Fruit fly (Drosophila melanogaster) whole organism, prepupa: ENCODE data around the gene CG7148.

ENCODE experiments used
- Blimp-1 ChIP-seq: fragments of 200-800 bp; sonication (Bioruptor generic); optimal IDR thresholded peaks from 3 replicates; lab custom pipeline; 2017; ENCODE audit warnings: missing biosample characterization, missing genetic modification characterization, mild to moderate bottlenecking, moderate library complexity, missing genetic modification reagents
- CG10631 ChIP-seq: fragments of 200-800 bp; sonication (Bioruptor generic); optimal IDR thresholded peaks from 2 replicates; lab custom pipeline; 2016; ENCODE audit warnings: missing biosample characterization, missing genetic modification characterization
- CG11294 ChIP-seq: fragments of 200-800 bp; sonication (Bioruptor generic); IDR thresholded peaks from 2 replicates; pipeline ENCODE4 v1.3.6; 2022; ENCODE audit warnings: missing biosample characterization, missing genetic modification characterization
- CG11762 ChIP-seq: fragments of 200-800 bp; sonication (Bioruptor generic); optimal IDR thresholded peaks from 3 replicates; lab custom pipeline; 2016; ENCODE audit warnings: missing biosample characterization, missing genetic modification characterization; ENCODE audit not compliant: insufficient read depth
- CG11902 ChIP-seq: fragments of 200-800 bp; sonication (Bioruptor generic); optimal IDR thresholded peaks from 3 replicates; lab custom pipeline; 2016; ENCODE audit warnings: missing biosample characterization, missing genetic modification characterization
- CG15336 ChIP-seq: fragments of 200-800 bp; sonication (Bioruptor generic); IDR thresholded peaks from 2 replicates; pipeline ENCODE4 v1.3.6; 2022; ENCODE audit warnings: missing biosample characterization, missing genetic modification characterization
- CG1621 ChIP-seq: fragments of 200-800 bp; sonication (Bioruptor generic); optimal IDR thresholded peaks from 3 replicates; lab custom pipeline; 2018; ENCODE audit warnings: missing biosample characterization, mild to moderate bottlenecking, missing genetic modification characterization
- CG16779 ChIP-seq: fragments of 200-800 bp; sonication (Bioruptor generic); optimal IDR thresholded peaks from 3 replicates; lab custom pipeline; 2017; ENCODE audit warnings: missing biosample characterization, mild to moderate bottlenecking, missing genetic modification characterization
- CG3032 ChIP-seq: fragments of 200-800 bp; optimal IDR thresholded peaks from 2 replicates; lab custom pipeline; 2019; ENCODE audit warnings: missing biosample characterization, mild to moderate bottlenecking, missing genetic modification characterization, moderate library complexity
- CG31627 ChIP-seq: fragments of 200-800 bp; sonication (Bioruptor generic); optimal IDR thresholded peaks from 3 replicates; lab custom pipeline; 2016; ENCODE audit warnings: missing biosample characterization, missing genetic modification characterization
- CG32006 ChIP-seq: fragments of 200-800 bp; sonication (Bioruptor generic); optimal IDR thresholded peaks from 3 replicates; lab custom pipeline; 2017; ENCODE audit warnings: missing biosample characterization, mild to moderate bottlenecking, missing genetic modification characterization
- CG34406 ChIP-seq: fragments of 200-800 bp; sonication (Bioruptor generic); optimal IDR thresholded peaks from 3 replicates; lab custom pipeline; 2016; ENCODE audit warnings: missing biosample characterization, missing genetic modification characterization
- CG3919 ChIP-seq: fragments of 200-800 bp; sonication (Bioruptor generic); optimal IDR thresholded peaks from 3 replicates; lab custom pipeline; 2016; ENCODE audit warnings: missing biosample characterization, missing genetic modification characterization
- CG4318 ChIP-seq: fragments of 200-800 bp; sonication (Bioruptor generic); optimal IDR thresholded peaks from 3 replicates; lab custom pipeline; 2017; ENCODE audit warnings: missing biosample characterization, mild to moderate bottlenecking, missing genetic modification characterization
- CG6163 ChIP-seq: fragments of 200-800 bp; sonication (Bioruptor generic); IDR thresholded peaks from 3 replicates; pipeline ENCODE4 v1.3.6; 2022; ENCODE audit warnings: missing biosample characterization, missing genetic modification characterization
- CG6276 ChIP-seq: fragments of 200-800 bp; sonication (Bioruptor generic); optimal IDR thresholded peaks from 2 replicates; lab custom pipeline; 2017; ENCODE audit warnings: missing biosample characterization, mild to moderate bottlenecking, missing genetic modification characterization
- CG6792 ChIP-seq: fragments of 200-800 bp; sonication (Bioruptor generic); optimal IDR thresholded peaks from 3 replicates; lab custom pipeline; 2016; ENCODE audit warnings: missing biosample characterization, missing genetic modification characterization
- CG6854 ChIP-seq: fragments of 200-800 bp; sonication (Bioruptor generic); optimal IDR thresholded peaks from 2 replicates; lab custom pipeline; 2017; ENCODE audit warnings: missing biosample characterization, mild to moderate bottlenecking, missing genetic modification characterization
- CG7368 ChIP-seq: fragments of 200-800 bp; sonication (Bioruptor generic); optimal IDR thresholded peaks from 3 replicates; lab custom pipeline; 2016; ENCODE audit warnings: missing biosample characterization, missing genetic modification characterization
- CG8119 ChIP-seq: fragments of 200-800 bp; sonication (Bioruptor generic); IDR thresholded peaks from 3 replicates; pipeline ENCODE4 v1.3.6; 2022; ENCODE audit warnings: missing biosample characterization, missing genetic modification characterization
- CG8319 ChIP-seq: fragments of 200-800 bp; sonication (Bioruptor generic); optimal IDR thresholded peaks from 3 replicates; lab custom pipeline; 2016; ENCODE audit warnings: missing biosample characterization, missing genetic modification characterization
- CG8632 ChIP-seq: fragments of 200-800 bp; sonication (Bioruptor generic); optimal IDR thresholded peaks from 3 replicates; lab custom pipeline; 2016; ENCODE audit warnings: missing biosample characterization, missing genetic modification characterization
- CG9139 ChIP-seq: fragments of 200-800 bp; sonication (Bioruptor generic); optimal IDR thresholded peaks from 3 replicates; lab custom pipeline; 2017; ENCODE audit warnings: missing biosample characterization, mild to moderate bottlenecking, missing genetic modification characterization
- Eip75B ChIP-seq: fragments of 200-800 bp; sonication (Bioruptor generic); optimal IDR thresholded peaks from 3 replicates; lab custom pipeline; 2016; ENCODE audit warnings: missing biosample characterization, missing genetic modification characterization
- Eip78C ChIP-seq: fragments of 200-800 bp; sonication (Bioruptor generic); peaks from one replicate; lab custom pipeline; 2016; ENCODE audit warnings: missing biosample characterization, missing genetic modification characterization
- Eip93F ChIP-seq: fragments of 200-800 bp; sonication (Bioruptor generic); optimal IDR thresholded peaks from 2 replicates; lab custom pipeline; 2016; ENCODE audit warnings: missing biosample characterization, mild to moderate bottlenecking, missing genetic modification characterization
- Ets21C ChIP-seq: fragments of 200-800 bp; sonication (Bioruptor generic); optimal IDR thresholded peaks from 3 replicates; lab custom pipeline; 2016; ENCODE audit warnings: missing biosample characterization, missing genetic modification characterization
- Ets96B ChIP-seq: fragments of 200-800 bp; optimal IDR thresholded peaks from 2 replicates; lab custom pipeline; 2019; ENCODE audit warnings: missing biosample characterization, mild to moderate bottlenecking, missing genetic modification characterization, moderate library complexity
- Gug ChIP-seq: fragments of 200-800 bp; sonication (Bioruptor generic); IDR thresholded peaks from 2 replicates; pipeline ENCODE4 v1.3.6; 2022; ENCODE audit warnings: missing biosample characterization, missing genetic modification characterization
- Hr38 ChIP-seq: sonication (Bioruptor generic); optimal IDR thresholded peaks from 2 replicates; lab custom pipeline; 2016; ENCODE audit warnings: missing biosample characterization, missing genetic modification characterization
- Hr39 ChIP-seq: fragments of 200-800 bp; sonication (Bioruptor generic); optimal IDR thresholded peaks from 2 replicates; lab custom pipeline; 2016; ENCODE audit warnings: missing biosample characterization, missing genetic modification characterization
- Hr4 ChIP-seq: fragments of 200-800 bp; sonication (Bioruptor generic); optimal IDR thresholded peaks from 3 replicates; lab custom pipeline; 2016; ENCODE audit warnings: missing biosample characterization, missing genetic modification characterization
- Met ChIP-seq: fragments of 200-800 bp; sonication (Bioruptor generic); optimal IDR thresholded peaks from 3 replicates; lab custom pipeline; 2016; ENCODE audit warnings: missing biosample characterization, missing genetic modification characterization
- OdsH ChIP-seq: fragments of 200-800 bp; sonication (Bioruptor generic); optimal IDR thresholded peaks from 3 replicates; lab custom pipeline; 2016; ENCODE audit warnings: missing biosample characterization, missing genetic modification characterization
- Smox ChIP-seq: fragments of 200-800 bp; sonication (Bioruptor generic); optimal IDR thresholded peaks from 3 replicates; lab custom pipeline; 2016; ENCODE audit warnings: missing biosample characterization, missing genetic modification characterization
- Sox102F ChIP-seq: fragments of 200-800 bp; sonication (Bioruptor generic); optimal IDR thresholded peaks from 2 replicates; lab custom pipeline; 2016; ENCODE audit warnings: missing biosample characterization, mild to moderate bottlenecking, missing genetic modification characterization
- Sox14 ChIP-seq: fragments of 200-800 bp; sonication (Bioruptor generic); optimal IDR thresholded peaks from 3 replicates; lab custom pipeline; 2016; ENCODE audit warnings: missing biosample characterization, missing genetic modification characterization
- Sox15 ChIP-seq: fragments of 200-800 bp; sonication (Bioruptor generic); optimal IDR thresholded peaks from 3 replicates; lab custom pipeline; 2016; ENCODE audit warnings: missing biosample characterization, missing genetic modification characterization
- achi ChIP-seq: fragments of 200-800 bp; sonication (Bioruptor generic); optimal IDR thresholded peaks from 3 replicates; lab custom pipeline; 2016; ENCODE audit warnings: missing biosample characterization, missing genetic modification characterization
- acj6 ChIP-seq: fragments of 200-800 bp; sonication (Bioruptor generic); optimal IDR thresholded peaks from 3 replicates; lab custom pipeline; 2016; ENCODE audit warnings: missing biosample characterization, missing genetic modification characterization
- cyc ChIP-seq: fragments of 200-800 bp; sonication (Bioruptor generic); optimal IDR thresholded peaks from 3 replicates; lab custom pipeline; 2016; ENCODE audit warnings: missing biosample characterization, missing genetic modification characterization
- dac ChIP-seq: fragments of 200-800 bp; sonication (Bioruptor generic); optimal IDR thresholded peaks from 2 replicates; lab custom pipeline; 2017; ENCODE audit warnings: missing biosample characterization, mild to moderate bottlenecking, missing genetic modification characterization
- eg ChIP-seq: fragments of 200-800 bp; sonication (Bioruptor generic); IDR thresholded peaks from 3 replicates; pipeline ENCODE4 v1.3.6; 2022; ENCODE audit warnings: missing biosample characterization, missing genetic modification characterization
- esn ChIP-seq: fragments of 200-800 bp; sonication (Bioruptor generic); optimal IDR thresholded peaks from 2 replicates; lab custom pipeline; 2016; ENCODE audit warnings: missing biosample characterization, mild to moderate bottlenecking, missing genetic modification characterization, moderate library complexity
- fd85E ChIP-seq: fragments of 200-800 bp; sonication (Bioruptor generic); optimal IDR thresholded peaks from 3 replicates; lab custom pipeline; 2016; ENCODE audit warnings: missing biosample characterization, missing genetic modification characterization
- fkh ChIP-seq: fragments of 200-800 bp; sonication (Bioruptor generic); optimal IDR thresholded peaks from 3 replicates; lab custom pipeline; 2017; ENCODE audit warnings: missing biosample characterization, mild to moderate bottlenecking, missing genetic modification characterization, moderate library complexity
- net ChIP-seq: fragments of 200-800 bp; sonication (Bioruptor generic); optimal IDR thresholded peaks from 3 replicates; lab custom pipeline; 2016; ENCODE audit warnings: missing biosample characterization, missing genetic modification characterization
- pdm3 ChIP-seq: fragments of 200-800 bp; sonication (Bioruptor generic); optimal IDR thresholded peaks from 3 replicates; lab custom pipeline; 2016; ENCODE audit warnings: missing biosample characterization, missing genetic modification characterization
- salr ChIP-seq, 2 experiments: fragments of 200-800 bp; sonication (Bioruptor generic); optimal IDR thresholded peaks; 3 replicates each; lab custom pipeline; 2016 to 2018; ENCODE audit warnings: missing biosample characterization in 2 of 2, missing genetic modification characterization in 2 of 2, mild to moderate bottlenecking in 1 of 2
- spab ChIP-seq: fragments of 200-800 bp; sonication (Bioruptor generic); optimal IDR thresholded peaks from 2 replicates; lab custom pipeline; 2017; ENCODE audit warnings: missing biosample characterization, mild to moderate bottlenecking, missing genetic modification characterization, missing genetic modification reagents
- svp ChIP-seq: fragments of 200-800 bp; sonication (Bioruptor generic); peaks from one replicate; lab custom pipeline; 2016; ENCODE audit warnings: missing biosample characterization, missing genetic modification characterization
- topi ChIP-seq: fragments of 200-800 bp; sonication (Bioruptor generic); optimal IDR thresholded peaks from 3 replicates; lab custom pipeline; 2016; ENCODE audit warnings: missing biosample characterization, missing genetic modification characterization
- vri ChIP-seq: fragments of 200-800 bp; sonication (Bioruptor generic); optimal IDR thresholded peaks from 3 replicates; lab custom pipeline; 2016; ENCODE audit warnings: missing biosample characterization, mild to moderate bottlenecking, missing genetic modification characterization

The CG7148 gene

DNA sequence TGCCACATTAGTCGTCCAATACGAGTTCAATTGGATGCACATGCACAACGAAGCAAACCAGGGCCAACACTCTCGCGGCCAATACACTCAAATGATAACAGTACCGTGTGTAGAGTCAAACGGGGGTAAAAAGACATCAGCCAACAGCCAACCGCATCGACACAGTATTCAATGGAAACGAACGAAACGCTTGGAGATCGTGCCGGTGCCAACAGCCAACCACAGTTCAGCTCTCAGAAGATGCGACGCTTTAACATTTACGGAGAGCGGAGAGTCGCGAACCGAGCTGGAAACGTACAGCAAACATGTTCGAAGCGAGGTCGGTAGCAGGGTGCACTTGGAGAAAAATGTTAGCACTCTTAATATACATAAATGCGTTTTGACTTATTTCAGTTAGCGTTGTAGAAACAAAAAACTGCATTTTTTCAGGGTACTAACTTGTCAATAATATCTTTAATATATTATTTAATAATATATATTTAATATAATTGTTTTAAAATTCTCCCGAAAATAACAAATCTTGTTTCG is 24.0 kb downstream of the CG7148 start:
- TF ChIP-seq CG3919, result peak; percentile 67
- TF ChIP-seq spab (GFP tag; lab: Kevin White, UChicago), result peak; percentile 62
- TF ChIP-seq Blimp-1 (GFP tag; lab: Kevin White, UChicago), result peak; percentile 30
- TF ChIP-seq Ets96B (tag; lab: Kevin White, UChicago), result peak; percentile 76
- TF ChIP-seq CG11762, result peak; percentile 16
- TF ChIP-seq Sox14 (GFP tag; lab: Kevin White, UChicago), result peak; percentile 47
- TF ChIP-seq fkh (GFP tag; lab: Kevin White, UChicago), result no peak
- peak; percentile 65 for TF ChIP-seq svp (GFP tag; lab: Kevin White, UChicago)
- TF ChIP-seq topi (GFP tag; lab: Kevin White, UChicago), result peak; percentile 45
- peak; percentile 19 for TF ChIP-seq CG11902 (GFP tag; lab: Kevin White, UChicago)
- TF ChIP-seq CG6163 (GFP tag; lab: Robert Waterston, UW), result peak; percentile 88
- peak; percentile 66 for TF ChIP-seq CG8632 (GFP tag; lab: Kevin White, UChicago)
- peak; percentile 68 for TF ChIP-seq Eip78C
- peak; percentile 52 for TF ChIP-seq CG6792 (GFP tag; lab: Kevin White, UChicago)
- TF ChIP-seq CG8119 (GFP tag; lab: Robert Waterston, UW), result peak; percentile 89
- TF ChIP-seq Gug (GFP tag; lab: Robert Waterston, UW), result peak; percentile 47; the same call in 1 of the 2 replicates
- peak; percentile 18 for TF ChIP-seq Sox15 (GFP tag; lab: Kevin White, UChicago)
- TF ChIP-seq acj6, result peak; percentile 73
- peak; percentile 53 for TF ChIP-seq CG4318 (GFP tag; lab: Kevin White, UChicago)
- peak; percentile 11 for TF ChIP-seq vri (GFP tag; lab: Kevin White, UChicago)
- TF ChIP-seq CG3032 (tag; lab: Kevin White, UChicago), result peak; percentile 77
- TF ChIP-seq cyc (GFP tag; lab: Kevin White, UChicago), result peak; percentile 46
- peak; percentile 72 for TF ChIP-seq achi (GFP tag; lab: Kevin White, UChicago)
- peak; percentile 23 for TF ChIP-seq CG31627
- TF ChIP-seq CG7368 (GFP tag; lab: Kevin White, UChicago), result no peak
- no peak for TF ChIP-seq CG8319
- TF ChIP-seq CG9139 (GFP tag; lab: Kevin White, UChicago), result no peak
- peak; percentile 22 for TF ChIP-seq Eip75B (GFP tag; lab: Kevin White, UChicago)
- peak; percentile 33 for TF ChIP-seq Hr39 (GFP tag; lab: Kevin White, UChicago)
- no peak for TF ChIP-seq CG6854 (GFP tag; lab: Kevin White, UChicago)
- TF ChIP-seq Sox102F, result peak; percentile 40
- peak; percentile 74 for TF ChIP-seq CG34406 (GFP tag; lab: Kevin White, UChicago)
- TF ChIP-seq CG15336 (GFP tag; lab: Robert Waterston, UW), result peak; percentile 83
- peak; percentile 81 for TF ChIP-seq CG32006
- TF ChIP-seq pdm3, result peak; percentile 36
- peak; percentile 68 for TF ChIP-seq OdsH (GFP tag; lab: Kevin White, UChicago)
- TF ChIP-seq Eip93F, result no peak
- TF ChIP-seq CG1621 (tag; lab: Kevin White, UChicago), result peak; percentile 28
- no peak for TF ChIP-seq fd85E (GFP tag; lab: Kevin White, UChicago)
- peak; percentile 55 for TF ChIP-seq esn (GFP tag; lab: Kevin White, UChicago)
- TF ChIP-seq net, result peak; percentile 58
- peak; percentile 36 for TF ChIP-seq Smox (GFP tag; lab: Kevin White, UChicago)
- TF ChIP-seq salr (GFP tag; optimal IDR thresholded peaks at IDR 0.05; lab: Kevin White, UChicago), result peak in 1 of 2 experiments; percentile 25
- no peak for TF ChIP-seq Hr38 (GFP tag; lab: Kevin White, UChicago)
- peak; percentile 59 for TF ChIP-seq Hr4
- TF ChIP-seq Ets21C (GFP tag; lab: Kevin White, UChicago), result no peak
- peak; percentile 51 for TF ChIP-seq CG6276 (GFP tag; lab: Kevin White, UChicago)
- peak; percentile 70 for TF ChIP-seq CG10631 (GFP tag; lab: Kevin White, UChicago)
- peak; percentile 95 for TF ChIP-seq eg (GFP tag; lab: Robert Waterston, UW)
- peak; percentile 49 for TF ChIP-seq Met (GFP tag; lab: Kevin White, UChicago)
- peak; percentile 36; the same call in 1 of the 2 replicates for TF ChIP-seq CG11294
- peak; percentile 46 for TF ChIP-seq CG16779 (tag; lab: Kevin White, UChicago)
- peak; percentile 36 for TF ChIP-seq dac (GFP tag; lab: Kevin White, UChicago)
